Worm (Caenorhabditis elegans): ENCODE data around the gene Y39B6A.5.

DNA sequence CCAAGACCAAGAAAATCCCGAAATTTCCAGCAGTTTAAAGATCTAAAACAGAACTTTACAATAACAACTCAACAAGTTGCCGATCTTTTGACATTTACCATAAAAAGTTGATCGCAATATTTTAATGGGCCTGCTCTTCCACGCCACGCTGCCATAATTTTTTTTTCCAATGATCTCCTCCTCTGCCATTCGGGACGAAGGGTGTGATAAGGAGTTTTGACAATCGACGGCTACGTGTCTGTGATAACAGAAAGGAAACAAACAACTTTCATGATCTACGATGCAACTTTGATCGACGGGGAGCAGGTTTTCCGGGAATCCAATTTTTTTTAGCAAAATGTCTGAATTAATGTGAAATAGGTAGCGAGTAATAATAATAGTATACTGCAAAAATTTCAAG, 48.2 kb upstream of the Y39B6A.5 start:
- no peak for TF ChIP-seq him-1 (tag; optimal IDR thresholded peaks at IDR 0.05)
- no peak for TF ChIP-seq W03F9.2 (tag; optimal IDR thresholded peaks at IDR 0.05)
